Worm (Caenorhabditis elegans): ENCODE results near the gene eng-1.

DNA sequence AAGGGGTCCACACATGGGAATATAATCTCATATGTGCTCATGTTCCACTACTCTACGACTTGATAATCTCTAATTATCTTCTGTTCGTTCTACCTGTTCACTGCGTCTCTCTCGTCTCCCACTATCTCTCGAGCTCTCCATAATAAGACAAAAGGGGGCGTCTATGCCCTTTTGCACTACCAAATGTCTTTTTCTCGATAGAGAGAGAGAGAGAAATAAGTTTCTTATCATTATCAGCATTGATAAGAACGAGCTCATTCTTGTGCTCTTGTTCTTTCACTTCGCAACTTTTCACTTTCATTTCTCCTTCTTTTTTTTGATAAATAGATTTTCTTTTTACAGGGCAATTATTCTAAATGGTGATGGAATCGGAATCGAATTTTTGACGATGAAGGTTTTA is 47.6 kb upstream of the eng-1 start:
- TF ChIP-seq F13H6.1 (tag; optimal IDR thresholded peaks at IDR 0.05) (no peak), nfya-1 (tag; optimal IDR thresholded peaks at IDR 0.05) (no peak), fkh-6 (tag; optimal IDR thresholded peaks at IDR 0.05) (no peak)

Measured in whole organism, late embryonic.